Fruit fly (Drosophila melanogaster) whole organism, embryonic: ENCODE measurements around the gene pigs.

Source experiments
- Adf1 ChIP-seq: fragments of 200-800 bp; sonication (Bioruptor generic); IDR thresholded peaks from 2 replicates; pipeline ENCODE4 v1.3.6; 2022; ENCODE audit warnings: missing biosample characterization, missing genetic modification characterization
- CG1024 ChIP-seq: fragments of 200-800 bp; sonication (Bioruptor generic); IDR thresholded peaks from 2 replicates; pipeline ENCODE4 v1.3.6; 2022; ENCODE audit warnings: missing biosample characterization, missing genetic modification characterization
- CG10979 ChIP-seq: fragments of 200-800 bp; sonication (Bioruptor generic); optimal IDR thresholded peaks from 2 replicates; lab custom pipeline; 2018; ENCODE audit warnings: missing biosample characterization, mild to moderate bottlenecking, missing genetic modification characterization, moderate library complexity
- CG11085 ChIP-seq: fragments of 200-800 bp; sonication (Bioruptor generic); IDR thresholded peaks from 2 replicates; pipeline ENCODE4 v1.3.6; 2022; ENCODE audit warnings: missing biosample characterization, missing genetic modification characterization
- CG11398 ChIP-seq: fragments of 200-800 bp; sonication (Bioruptor generic); optimal IDR thresholded peaks from 2 replicates; lab custom pipeline; 2016; ENCODE audit warnings: missing biosample characterization, missing genetic modification characterization
- CG12071 ChIP-seq: fragments of 200-800 bp; sonication (Bioruptor generic); optimal IDR thresholded peaks from 3 replicates; lab custom pipeline; 2018; ENCODE audit warnings: missing biosample characterization, mild to moderate bottlenecking, missing genetic modification characterization
- CG12391 ChIP-seq: fragments of 200-800 bp; sonication (Bioruptor generic); optimal IDR thresholded peaks from 3 replicates; lab custom pipeline; 2018; ENCODE audit warnings: missing biosample characterization, mild to moderate bottlenecking, missing genetic modification characterization, moderate library complexity
- CG12942 ChIP-seq: fragments of 200-800 bp; sonication (Bioruptor generic); optimal IDR thresholded peaks from 3 replicates; lab custom pipeline; 2016; ENCODE audit warnings: missing biosample characterization, missing genetic modification characterization
- CG1602 ChIP-seq: fragments of 200-800 bp; sonication (Bioruptor generic); optimal IDR thresholded peaks from 3 replicates; lab custom pipeline; 2016; ENCODE audit warnings: missing biosample characterization, missing genetic modification characterization
- CG1603 ChIP-seq: fragments of 200-800 bp; sonication (Bioruptor generic); optimal IDR thresholded peaks from 2 replicates; lab custom pipeline; 2019; ENCODE audit warnings: missing biosample characterization, mild to moderate bottlenecking, missing genetic modification characterization, moderate library complexity
- CG17328 ChIP-seq: fragments of 200-800 bp; sonication (Bioruptor generic); IDR thresholded peaks from 2 replicates; pipeline ENCODE4 v1.3.6; 2022; ENCODE audit warnings: missing biosample characterization, missing genetic modification characterization
- CG18011 ChIP-seq: fragments of 200-800 bp; sonication (Bioruptor generic); optimal IDR thresholded peaks from 2 replicates; lab custom pipeline; 2017; ENCODE audit warnings: missing biosample characterization, missing genetic modification characterization, mild to moderate bottlenecking, moderate library complexity, missing genotype
- CG2875 ChIP-seq: fragments of 200-800 bp; sonication (Bioruptor generic); optimal IDR thresholded peaks from 2 replicates; lab custom pipeline; 2017; ENCODE audit warnings: missing biosample characterization, mild to moderate bottlenecking, missing genetic modification characterization, missing genetic modification reagents
- CG3281 ChIP-seq: fragments of 200-800 bp; sonication (Bioruptor generic); optimal IDR thresholded peaks from 3 replicates; lab custom pipeline; 2017; ENCODE audit warnings: missing biosample characterization, mild to moderate bottlenecking, missing genetic modification characterization
- CG6254 ChIP-seq: fragments of 200-800 bp; sonication (Bioruptor generic); optimal IDR thresholded peaks from 3 replicates; lab custom pipeline; 2017; ENCODE audit warnings: mild to moderate bottlenecking, missing biosample characterization, missing genetic modification reagents, missing genetic modification characterization
- CG7372 ChIP-seq: fragments of 200-800 bp; sonication (Bioruptor generic); IDR thresholded peaks from 2 replicates; pipeline ENCODE4 v1.3.6; 2022; ENCODE audit warnings: missing biosample characterization, missing genetic modification characterization
- CG9215 ChIP-seq: fragments of 200-800 bp; sonication (Bioruptor generic); IDR thresholded peaks from 2 replicates; pipeline ENCODE4 v1.3.6; 2022; ENCODE audit warnings: missing biosample characterization, missing genetic modification characterization
- CG9797 ChIP-seq: fragments of 200-800 bp; sonication (Bioruptor generic); optimal IDR thresholded peaks from 3 replicates; lab custom pipeline; 2018; ENCODE audit warnings: missing biosample characterization, mild to moderate bottlenecking, missing genetic modification characterization
- CG9876 ChIP-seq: fragments of 200-800 bp; sonication (Bioruptor generic); optimal IDR thresholded peaks from 2 replicates; lab custom pipeline; 2016; ENCODE audit warnings: missing biosample characterization, missing genetic modification characterization
- Camta ChIP-seq: fragments of 200-800 bp; sonication (Bioruptor generic); optimal IDR thresholded peaks from 2 replicates; lab custom pipeline; 2016; ENCODE audit warnings: missing biosample characterization, missing genetic modification characterization
- D19A ChIP-seq: fragments of 200-800 bp; optimal IDR thresholded peaks from 3 replicates; lab custom pipeline; 2019; ENCODE audit warnings: missing biosample characterization, mild to moderate bottlenecking, missing genetic modification characterization, moderate library complexity
- H15 ChIP-seq: fragments of 200-800 bp; sonication (Bioruptor generic); IDR thresholded peaks from 3 replicates; pipeline ENCODE4 v1.3.6; 2022; ENCODE audit warnings: missing biosample characterization, missing genetic modification characterization
- H2.0 ChIP-seq: fragments of 200-800 bp; sonication (Bioruptor generic); IDR thresholded peaks from 2 replicates; pipeline ENCODE4 v1.3.6; 2022; ENCODE audit warnings: missing biosample characterization, missing genetic modification characterization
- HLH4C ChIP-seq: fragments of 200-800 bp; sonication (Bioruptor generic); IDR thresholded peaks from 3 replicates; pipeline ENCODE4 v1.3.6; 2022; ENCODE audit warnings: missing biosample characterization, missing genetic modification characterization; ENCODE audit not compliant: partially characterized antibody
- Hr3 ChIP-seq: fragments of 200-800 bp; sonication (Bioruptor generic); optimal IDR thresholded peaks from 3 replicates; lab custom pipeline; 2016; ENCODE audit warnings: missing biosample characterization, missing genetic modification characterization
- Lpt ChIP-seq: fragments of >200 bp; optimal IDR thresholded peaks from 2 replicates; lab custom pipeline; 2018; ENCODE audit warnings: missing biosample characterization, missing genetic modification characterization
- MTF-1 ChIP-seq: fragments of 200-800 bp; sonication (Bioruptor generic); optimal IDR thresholded peaks from 2 replicates; lab custom pipeline; 2018; ENCODE audit warnings: missing biosample characterization, mild to moderate bottlenecking, missing genetic modification characterization, borderline replicate concordance
- Nf-YA ChIP-seq: fragments of 200-800 bp; sonication (Bioruptor generic); IDR thresholded peaks from 2 replicates; pipeline ENCODE4 v1.3.6; 2022; ENCODE audit warnings: missing biosample characterization, missing genetic modification characterization
- Nf-YB ChIP-seq: fragments of 200-800 bp; sonication (Bioruptor generic); optimal IDR thresholded peaks from 3 replicates; lab custom pipeline; 2019; ENCODE audit warnings: missing biosample characterization, mild to moderate bottlenecking, missing genetic modification characterization, moderate library complexity
- Rfx ChIP-seq: fragments of 200-800 bp; sonication (Bioruptor generic); IDR thresholded peaks from 2 replicates; pipeline ENCODE4 v1.3.6; 2022; ENCODE audit warnings: missing biosample characterization, missing genetic modification characterization
- Rx ChIP-seq: fragments of 200-800 bp; sonication (Bioruptor generic); IDR thresholded peaks from 2 replicates; pipeline ENCODE4 v1.3.6; 2022; ENCODE audit warnings: missing biosample characterization, missing genetic modification characterization
- Sox100B ChIP-seq: fragments of 200-800 bp; sonication (Bioruptor generic); optimal IDR thresholded peaks from 3 replicates; lab custom pipeline; 2018; ENCODE audit warnings: missing biosample characterization, mild to moderate bottlenecking, missing genetic modification characterization
- Tbp ChIP-seq: fragments of >200 bp; optimal IDR thresholded peaks from 2 replicates; lab custom pipeline; 2018; ENCODE audit warnings: missing biosample characterization, missing genetic modification characterization
- Usf ChIP-seq: fragments of 200-800 bp; sonication (Bioruptor generic); optimal IDR thresholded peaks from 2 replicates; lab custom pipeline; 2017; ENCODE audit warnings: missing genotype, missing biosample characterization, missing genetic modification characterization
- YL-1 ChIP-seq: fragments of 200-800 bp; sonication (Bioruptor generic); optimal IDR thresholded peaks from 3 replicates; lab custom pipeline; 2017; ENCODE audit warnings: missing biosample characterization, mild to moderate bottlenecking, missing genetic modification characterization
- az2 ChIP-seq: fragments of 200-800 bp; sonication (Bioruptor generic); optimal IDR thresholded peaks from 3 replicates; lab custom pipeline; 2016; ENCODE audit warnings: missing biosample characterization, missing genetic modification characterization
- bab2 ChIP-seq: fragments of 200-800 bp; sonication (Bioruptor generic); optimal IDR thresholded peaks from 2 replicates; lab custom pipeline; 2016; ENCODE audit warnings: missing biosample characterization, missing genetic modification characterization
- cad ChIP-seq: fragments of >200 bp; optimal IDR thresholded peaks from 2 replicates; lab custom pipeline; 2017; ENCODE audit warnings: missing biosample characterization, missing genetic modification characterization
- chn ChIP-seq: fragments of 200-800 bp; sonication (Bioruptor generic); optimal IDR thresholded peaks from 2 replicates; lab custom pipeline; 2016; ENCODE audit warnings: missing biosample characterization, missing genetic modification characterization
- crc ChIP-seq: fragments of 200-800 bp; sonication (Bioruptor generic); optimal IDR thresholded peaks from 2 replicates; lab custom pipeline; 2016; ENCODE audit warnings: missing biosample characterization, missing genetic modification characterization
- en ChIP-seq: fragments of 200-800 bp; sonication (Bioruptor generic); optimal IDR thresholded peaks from 2 replicates; lab custom pipeline; 2016; ENCODE audit warnings: missing biosample characterization, missing genetic modification characterization
- hb ChIP-seq: fragments of 200-800 bp; sonication (Bioruptor generic); IDR thresholded peaks from 3 replicates; pipeline ENCODE4 v1.3.6; 2022; ENCODE audit warnings: missing biosample characterization, missing genetic modification characterization; ENCODE audit not compliant: partially characterized antibody
- insv ChIP-seq, 2 experiments: fragments of 200-800 bp; sonication (Bioruptor generic); optimal IDR thresholded peaks; 3 replicates each; lab custom pipeline; 2016 to 2018; ENCODE audit warnings: missing biosample characterization in 2 of 2, missing genetic modification characterization in 2 of 2
- maf-S ChIP-seq: fragments of 200-800 bp; sonication (Bioruptor generic); optimal IDR thresholded peaks from 2 replicates; lab custom pipeline; 2016; ENCODE audit warnings: missing biosample characterization, missing genetic modification characterization
- pb ChIP-seq: fragments of 200-800 bp; sonication (Bioruptor generic); optimal IDR thresholded peaks from 3 replicates; lab custom pipeline; 2016; ENCODE audit warnings: missing biosample characterization, missing genetic modification characterization
- sd ChIP-seq: fragments of 200-800 bp; sonication (Bioruptor generic); optimal IDR thresholded peaks from 3 replicates; lab custom pipeline; 2018; ENCODE audit warnings: missing biosample characterization, mild to moderate bottlenecking, missing genetic modification characterization, moderate library complexity
- sens-2 ChIP-seq: fragments of 200-800 bp; sonication (Bioruptor generic); IDR thresholded peaks from 2 replicates; pipeline ENCODE4 v1.3.6; 2022; ENCODE audit warnings: missing biosample characterization, missing genetic modification characterization
- shn ChIP-seq: fragments of 200-800 bp; sonication (Bioruptor generic); optimal IDR thresholded peaks from 3 replicates; lab custom pipeline; 2016; ENCODE audit warnings: missing biosample characterization, missing genetic modification characterization
- sna ChIP-seq: fragments of 200-800 bp; sonication (Bioruptor generic); IDR thresholded peaks from 2 replicates; pipeline ENCODE4 v1.3.6; 2022; ENCODE audit warnings: missing biosample characterization, missing genetic modification characterization; ENCODE audit not compliant: partially characterized antibody
- zf30C ChIP-seq: fragments of 200-800 bp; sonication (Bioruptor generic); optimal IDR thresholded peaks from 3 replicates; lab custom pipeline; 2018; ENCODE audit warnings: missing biosample characterization, mild to moderate bottlenecking, missing genetic modification characterization

Gene pigs

dm6 chrX:6678635-6679501, 79.0 kb downstream of the pigs start, which contains the start of gene ND-ASHI (continued):
- peak; percentile 92 for TF ChIP-seq Nf-YA (GFP tag; lab: Robert Waterston, UW)
- TF ChIP-seq shn, result peak; percentile 77
- TF ChIP-seq HLH4C (GFP tag; lab: Robert Waterston, UW), result no peak
- peak; percentile 86 for TF ChIP-seq Sox100B (GFP tag; lab: Kevin White, UChicago)
- peak; percentile 90 for TF ChIP-seq Hr3 (GFP tag; lab: Kevin White, UChicago)
- TF ChIP-seq CG12942, result peak; percentile 87
- peak; percentile 89 for TF ChIP-seq MTF-1 (GFP tag; lab: Kevin White, UChicago)
- TF ChIP-seq CG9797 (GFP tag; lab: Kevin White, UChicago), result no peak
- peak; percentile 74 for TF ChIP-seq en (GFP tag; lab: Kevin White, UChicago)
- TF ChIP-seq chn (GFP tag; lab: Kevin White, UChicago), result peak; percentile 89
- TF ChIP-seq CG12391, result peak; percentile 93
- peak; percentile 68 for TF ChIP-seq YL-1 (GFP tag; lab: Kevin White, UChicago)
- TF ChIP-seq CG1603 (tag; lab: Kevin White, UChicago), result peak; percentile 96
- peak; percentile 79 for TF ChIP-seq CG11398 (GFP tag; lab: Kevin White, UChicago)
- peak; percentile 93 for TF ChIP-seq bab2 (GFP tag; lab: Kevin White, UChicago)
- TF ChIP-seq CG1024, result peak; percentile 89
- no peak for TF ChIP-seq cad
- peak; percentile 80 for TF ChIP-seq Adf1
- TF ChIP-seq CG18011, result peak; percentile 84
- TF ChIP-seq CG12071, result peak; percentile 97
- peak; percentile 87 for TF ChIP-seq Camta (GFP tag; lab: Kevin White, UChicago)
- no peak for TF ChIP-seq Lpt
- peak; percentile 97 for TF ChIP-seq CG3281 (GFP tag; lab: Kevin White, UChicago)
- TF ChIP-seq sens-2, result peak; percentile 95
- TF ChIP-seq Rfx, result peak; percentile 98
- peak; percentile 90 for TF ChIP-seq maf-S (GFP tag; lab: Kevin White, UChicago)
- peak; percentile 92 for TF ChIP-seq az2 (GFP tag; lab: Kevin White, UChicago)
- peak; percentile 75 for TF ChIP-seq Nf-YB (GFP tag; lab: Kevin White, UChicago)
- TF ChIP-seq hb, result no peak
- TF ChIP-seq zf30C (GFP tag; lab: Kevin White, UChicago), result no peak
- TF ChIP-seq CG6254 (GFP tag; lab: Kevin White, UChicago), result peak; percentile 90
- TF ChIP-seq sna (GFP tag; lab: Robert Waterston, UW), result no peak
- TF ChIP-seq D19A (tag; lab: Kevin White, UChicago), result peak; percentile 90
- TF ChIP-seq crc (GFP tag; lab: Kevin White, UChicago), result peak; percentile 85
- TF ChIP-seq CG11085 (GFP tag; lab: Robert Waterston, UW), result peak; percentile 94
- peak; percentile 86 for TF ChIP-seq sd (tag; lab: Kevin White, UChicago)
- TF ChIP-seq CG10979 (tag; lab: Kevin White, UChicago), result peak; percentile 89
- TF ChIP-seq CG9876 (GFP tag; lab: Kevin White, UChicago), result peak; percentile 66
- TF ChIP-seq CG2875, result peak; percentile 87
- TF ChIP-seq Tbp (GFP tag; lab: Kevin White, UChicago), result no peak
- peak; percentile 81 to 96 for TF ChIP-seq insv (GFP tag; optimal IDR thresholded peaks at IDR 0.05; lab: Kevin White, UChicago)
- peak; percentile 91 for TF ChIP-seq CG1602 (GFP tag; lab: Kevin White, UChicago)
- TF ChIP-seq pb (GFP tag; lab: Kevin White, UChicago), result peak; percentile 80
- peak; percentile 92 for TF ChIP-seq CG9215 (GFP tag; lab: Robert Waterston, UW)
- TF ChIP-seq H2.0 (GFP tag; lab: Robert Waterston, UW), result peak; percentile 93
- TF ChIP-seq CG17328 (GFP tag; lab: Robert Waterston, UW), result peak; percentile 97
- peak; percentile 95 for TF ChIP-seq Rx (GFP tag; lab: Robert Waterston, UW)
- peak; percentile 90 for TF ChIP-seq H15 (GFP tag; lab: Robert Waterston, UW)
- TF ChIP-seq CG7372 (GFP tag; lab: Robert Waterston, UW), result peak; percentile 95
- peak; percentile 89 for TF ChIP-seq Usf (GFP tag; lab: Kevin White, UChicago)
